Worm (Caenorhabditis elegans) whole organism, L4 larva: Measurements from ENCODE around the gene lin-36.

Experiments
- F37D6.2 ChIP-seq: sonication (generic microtip); optimal IDR thresholded peaks from 2 replicates; lab custom pipeline; 2016; ENCODE audit warnings: mild to moderate bottlenecking, missing genetic modification characterization, missing compliant biosample characterization
- F44E2.7 ChIP-seq: fragments of 200-800 bp; sonication (Bioruptor generic); IDR thresholded peaks from 2 replicates; pipeline ENCODE4 v2.1.2; 2022; ENCODE audit warnings: missing genetic modification characterization, missing compliant biosample characterization
- ZK337.2 ChIP-seq: fragments of 200-800 bp; sonication (Bioruptor generic); IDR thresholded peaks from 2 replicates; pipeline ENCODE4 v1.3.6; 2022; ENCODE audit warnings: missing genetic modification reagents, missing genetic modification characterization, missing compliant biosample characterization
- aha-1 ChIP-seq: fragments of 150-350 bp; peaks from one replicate; lab custom pipeline; 2014; ENCODE audit warnings: missing biosample characterization, missing genetic modification characterization
- arid-1 ChIP-seq: fragments of 200-800 bp; sonication (Bioruptor generic); conservative IDR thresholded peaks from 2 replicates; pipeline ENCODE4 v1.3.6; 2022; ENCODE audit warnings: missing genetic modification reagents, missing genetic modification characterization, missing compliant biosample characterization
- ceh-20 ChIP-seq: fragments of 200-800 bp; sonication (Bioruptor generic); IDR thresholded peaks from 2 replicates; pipeline ENCODE4 v1.3.6; 2022; ENCODE audit warnings: missing genetic modification reagents, missing genetic modification characterization, missing compliant biosample characterization
- ceh-28 ChIP-seq: fragments of 150-350 bp; optimal IDR thresholded peaks from 2 replicates; lab custom pipeline; 2014; ENCODE audit warnings: missing biosample characterization, missing genetic modification reagents, missing genetic modification characterization
- ceh-44 ChIP-seq: fragments of 200-800 bp; sonication (Bioruptor generic); IDR thresholded peaks from 2 replicates; pipeline ENCODE4 v1.3.6; 2022; ENCODE audit warnings: missing genetic modification reagents, missing genetic modification characterization, missing compliant biosample characterization
- cey-2 ChIP-seq: sonication (generic microtip); optimal IDR thresholded peaks from 3 replicates; lab custom pipeline; 2017; ENCODE audit warnings: missing genetic modification characterization, mild to moderate bottlenecking, missing compliant biosample characterization, antibody characterized with exemption, borderline replicate concordance; ENCODE audit not compliant: insufficient read depth
- ctbp-1 ChIP-seq: fragments of 200-800 bp; sonication (Bioruptor generic); IDR thresholded peaks from 2 replicates; pipeline ENCODE4 v1.3.6; 2022; ENCODE audit warnings: missing genetic modification reagents, missing genetic modification characterization, missing compliant biosample characterization
- daf-16 ChIP-seq, 3 experiments: sonication (generic microtip); optimal IDR thresholded peaks; 2 replicates each; lab custom pipeline; 2016 to 2017; ENCODE audit warnings: missing genetic modification characterization in 3 of 3, missing genetic modification reagents in 3 of 3, mild to moderate bottlenecking in 2 of 3, missing compliant biosample characterization in 2 of 3, missing biosample characterization in 1 of 3, moderate library complexity in 1 of 3
- daf-19 ChIP-seq: fragments of 200-800 bp; sonication (Bioruptor generic); conservative IDR thresholded peaks from 2 replicates; pipeline ENCODE4 v1.3.6; 2022; ENCODE audit warnings: missing genetic modification characterization, missing compliant biosample characterization
- dmd-6 ChIP-seq: fragments of 200-800 bp; sonication (Bioruptor generic); IDR thresholded peaks from 2 replicates; pipeline ENCODE4 v1.3.6; 2022; ENCODE audit warnings: missing genetic modification reagents, missing genetic modification characterization, missing compliant biosample characterization
- dmd-8 ChIP-seq: fragments of 200-800 bp; sonication (Bioruptor generic); IDR thresholded peaks from 2 replicates; pipeline ENCODE4 v1.3.6; 2022; ENCODE audit warnings: missing genetic modification characterization, missing compliant biosample characterization
- dpl-1 ChIP-seq: fragments of 150-350 bp; optimal IDR thresholded peaks from 2 replicates; lab custom pipeline; 2014; ENCODE audit warnings: missing biosample characterization, missing genetic modification reagents, missing genetic modification characterization
- duxl-1 ChIP-seq: sonication (generic microtip); optimal IDR thresholded peaks from 2 replicates; lab custom pipeline; 2016; ENCODE audit warnings: mild to moderate bottlenecking, missing genetic modification characterization, moderate library complexity, missing compliant biosample characterization; ENCODE audit not compliant: poor library complexity
- egl-43 ChIP-seq: fragments of 200-800 bp; sonication (Bioruptor generic); IDR thresholded peaks from 2 replicates; pipeline ENCODE4 v1.3.6; 2022; ENCODE audit warnings: missing genetic modification reagents, missing genetic modification characterization, missing compliant biosample characterization
- fos-1 ChIP-seq: fragments of 150-350 bp; optimal IDR thresholded peaks from 2 replicates; lab custom pipeline; 2014; ENCODE audit warnings: missing biosample characterization, missing genetic modification characterization
- gei-8 ChIP-seq: fragments of 200-800 bp; sonication (Bioruptor generic); optimal IDR thresholded peaks from 2 replicates; lab custom pipeline; 2018; ENCODE audit warnings: mild to moderate bottlenecking, missing genetic modification characterization, missing compliant biosample characterization
- hlh-11 ChIP-seq: fragments of 200-800 bp; sonication (Bioruptor generic); optimal IDR thresholded peaks from 2 replicates; lab custom pipeline; 2018; ENCODE audit warnings: mild to moderate bottlenecking, missing genetic modification characterization, missing compliant biosample characterization
- hlh-30 ChIP-seq: sonication (generic microtip); optimal IDR thresholded peaks from 2 replicates; lab custom pipeline; 2017; ENCODE audit warnings: antibody characterized with exemption, mild to moderate bottlenecking, missing genetic modification characterization, missing compliant biosample characterization; ENCODE audit not compliant: insufficient read depth
- hmg-1.1 ChIP-seq: fragments of 200-800 bp; sonication (Bioruptor generic); IDR thresholded peaks from 2 replicates; pipeline ENCODE4 v1.3.6; 2022; ENCODE audit warnings: missing genetic modification reagents, missing genetic modification characterization, missing compliant biosample characterization
- jun-1 ChIP-seq: fragments of 150-350 bp; optimal IDR thresholded peaks from 2 replicates; lab custom pipeline; 2014; ENCODE audit warnings: missing biosample characterization, missing genetic modification reagents, missing genetic modification characterization
- lim-7 ChIP-seq: fragments of 200-800 bp; sonication (Bioruptor generic); IDR thresholded peaks from 2 replicates; pipeline ENCODE4 v1.3.6; 2022; ENCODE audit warnings: missing genetic modification characterization, missing compliant biosample characterization
- lin-1 ChIP-seq: fragments of 200-800 bp; sonication (Bioruptor generic); IDR thresholded peaks from 2 replicates; pipeline ENCODE4 v1.3.6; 2022; ENCODE audit warnings: missing genetic modification reagents, missing genetic modification characterization, missing compliant biosample characterization
- lin-29 ChIP-seq: fragments of 200-800 bp; sonication (Bioruptor generic); IDR thresholded peaks from 2 replicates; pipeline ENCODE4 v1.3.6; 2022; ENCODE audit warnings: missing genetic modification reagents, missing genetic modification characterization, missing compliant biosample characterization
- madf-9 ChIP-seq: fragments of 200-800 bp; sonication (Bioruptor generic); conservative IDR thresholded peaks from 2 replicates; pipeline ENCODE4 v1.3.6; 2022; ENCODE audit warnings: missing genetic modification reagents, missing genetic modification characterization, missing compliant biosample characterization
- mdl-1 ChIP-seq, 2 experiments: fragments of 150-350 bp in 1 of 2; sonication (generic microtip) in 1 of 2; optimal IDR thresholded peaks; 2 replicates each; lab custom pipeline; 2014 to 2017; ENCODE audit warnings: missing biosample characterization in 2 of 2, missing genetic modification characterization in 2 of 2
- mdt-29 ChIP-seq: fragments of 200-800 bp; sonication (Bioruptor generic); IDR thresholded peaks from 2 replicates; pipeline ENCODE4 v1.3.6; 2022; ENCODE audit warnings: missing genetic modification reagents, missing genetic modification characterization, missing compliant biosample characterization
- mep-1 ChIP-seq: fragments of 150-350 bp; sonication (generic microtip); optimal IDR thresholded peaks from 3 replicates; lab custom pipeline; 2014; ENCODE audit warnings: missing biosample characterization, missing genetic modification characterization
- mes-2 ChIP-seq: sonication (generic microtip); optimal IDR thresholded peaks from 2 replicates; lab custom pipeline; 2016; ENCODE audit warnings: missing genotype, mild to moderate bottlenecking, missing genetic modification characterization, missing compliant biosample characterization; ENCODE audit not compliant: poor library complexity, severe bottlenecking
- mxl-2 ChIP-seq: fragments of 200-800 bp; sonication (Bioruptor generic); conservative IDR thresholded peaks from 2 replicates; pipeline ENCODE4 v1.3.6; 2022; ENCODE audit warnings: missing genetic modification reagents, missing genetic modification characterization, missing compliant biosample characterization
- nhr-237 ChIP-seq: sonication (generic microtip); optimal IDR thresholded peaks from 2 replicates; lab custom pipeline; 2017; ENCODE audit warnings: missing biosample characterization, missing genetic modification characterization
- nhr-25 ChIP-seq: sonication (generic microtip); optimal IDR thresholded peaks from 2 replicates; lab custom pipeline; 2017; ENCODE audit warnings: missing genetic modification characterization, mild to moderate bottlenecking, missing compliant biosample characterization, antibody characterized with exemption, moderate library complexity, borderline replicate concordance; ENCODE audit not compliant: insufficient read depth
- nhr-28 ChIP-seq: fragments of 150-350 bp; optimal IDR thresholded peaks from 2 replicates; lab custom pipeline; 2014; ENCODE audit warnings: missing biosample characterization, missing genetic modification characterization
- nhr-42 ChIP-seq: fragments of 200-800 bp; sonication (Bioruptor generic); IDR thresholded peaks from 2 replicates; pipeline ENCODE4 v1.3.6; 2022; ENCODE audit warnings: missing genetic modification characterization, missing compliant biosample characterization
- pha-4 ChIP-seq, 2 experiments: fragments of 150-350 bp in 1 of 2; fragments of 200-800 bp in 1 of 2; sonication (Bioruptor generic) in 1 of 2; IDR thresholded peaks in 1 of 2; optimal IDR thresholded peaks in 1 of 2; 2 replicates each; pipeline versions ENCODE4 v1.3.6 to Lab custom; 2014 to 2022; ENCODE audit warnings: missing genetic modification characterization in 2 of 2, missing genetic modification reagents in 2 of 2, missing biosample characterization in 1 of 2, missing compliant biosample characterization in 1 of 2
- pqm-1 ChIP-seq: sonication (generic microtip); optimal IDR thresholded peaks from 2 replicates; lab custom pipeline; 2017; ENCODE audit warnings: missing biosample characterization, missing genetic modification characterization
- skn-1 ChIP-seq: fragments of 150-350 bp; optimal IDR thresholded peaks from 2 replicates; lab custom pipeline; 2014; ENCODE audit warnings: missing biosample characterization, missing genetic modification characterization
- unc-62 ChIP-seq, 3 experiments: fragments of 150-350 bp in 1 of 3; sonication (generic microtip); optimal IDR thresholded peaks in 2 of 3; peaks in 1 of 3; 1 replicate in 1 of 3; 2 replicates in 2 of 3; lab custom pipeline; 2014 to 2017; ENCODE audit warnings: missing biosample characterization in 3 of 3, missing genetic modification characterization in 3 of 3, missing genetic modification reagents in 3 of 3, missing genotype in 1 of 3
- vab-7 ChIP-seq: fragments of 200-800 bp; sonication (Bioruptor generic); IDR thresholded peaks from 2 replicates; pipeline ENCODE4 v1.3.6; 2022; ENCODE audit warnings: missing genetic modification reagents, missing genetic modification characterization, missing compliant biosample characterization
- zag-1 ChIP-seq: fragments of 150-350 bp; optimal IDR thresholded peaks from 2 replicates; lab custom pipeline; 2014; ENCODE audit warnings: missing biosample characterization, missing genetic modification characterization
- zfp-2 ChIP-seq: sonication (generic microtip); optimal IDR thresholded peaks from 2 replicates; lab custom pipeline; 2016; ENCODE audit warnings: mild to moderate bottlenecking, missing genetic modification characterization, missing compliant biosample characterization
- zip-11 ChIP-seq: fragments of 200-800 bp; sonication (Bioruptor generic); IDR thresholded peaks from 2 replicates; pipeline ENCODE4 v1.3.6; 2022; ENCODE audit warnings: missing genetic modification characterization, missing compliant biosample characterization
- ztf-7 ChIP-seq: fragments of 150-350 bp; optimal IDR thresholded peaks from 2 replicates; lab custom pipeline; 2014; ENCODE audit warnings: missing biosample characterization, missing genetic modification characterization

The lin-36 gene

DNA sequence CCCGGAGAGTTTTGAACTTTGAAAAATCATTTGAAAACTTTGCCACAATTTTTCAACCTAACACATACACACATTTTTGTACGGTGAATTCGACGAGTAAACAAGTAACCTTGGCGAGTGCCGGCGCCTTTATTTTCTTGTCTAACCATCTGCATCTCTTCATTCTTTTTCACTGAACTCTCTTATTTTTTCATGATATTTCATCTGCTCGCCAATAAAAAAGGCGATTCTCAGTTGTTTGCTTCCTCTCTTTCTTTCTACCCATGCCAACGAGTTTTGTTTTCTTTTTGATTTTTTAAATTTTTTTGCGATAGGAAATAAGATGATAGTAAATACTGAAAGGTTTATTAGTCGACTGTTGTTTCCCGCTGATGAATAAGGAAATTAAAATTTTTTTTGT lies 42.0 kb downstream of the lin-36 start (continued):
- TF ChIP-seq lin-29, result no peak
- TF ChIP-seq mdl-1 (tag; optimal IDR thresholded peaks at IDR 0.05; lab: Kevin White, UChicago), result peak in 1 of 2 experiments; percentile 23
- TF ChIP-seq jun-1, result peak; percentile 6
- peak; percentile 75 for TF ChIP-seq hlh-11 (tag; lab: Kevin White, UChicago)
- TF ChIP-seq F44E2.7 (GFP tag; lab: Robert Waterston, UW), result no peak
- no peak for TF ChIP-seq cey-2 (tag; lab: Kevin White, UChicago)
- TF ChIP-seq duxl-1, result no peak
- TF ChIP-seq mes-2 (tag; lab: Kevin White, UChicago), result peak; percentile 26
- TF ChIP-seq hlh-30 (tag; lab: Kevin White, UChicago), result no peak
- peak; percentile 44 for TF ChIP-seq nhr-28
- TF ChIP-seq mep-1 (tag; lab: Kevin White, UChicago), result peak; percentile 46
- TF ChIP-seq, all 104 proteins: peak for 16

DNA sequence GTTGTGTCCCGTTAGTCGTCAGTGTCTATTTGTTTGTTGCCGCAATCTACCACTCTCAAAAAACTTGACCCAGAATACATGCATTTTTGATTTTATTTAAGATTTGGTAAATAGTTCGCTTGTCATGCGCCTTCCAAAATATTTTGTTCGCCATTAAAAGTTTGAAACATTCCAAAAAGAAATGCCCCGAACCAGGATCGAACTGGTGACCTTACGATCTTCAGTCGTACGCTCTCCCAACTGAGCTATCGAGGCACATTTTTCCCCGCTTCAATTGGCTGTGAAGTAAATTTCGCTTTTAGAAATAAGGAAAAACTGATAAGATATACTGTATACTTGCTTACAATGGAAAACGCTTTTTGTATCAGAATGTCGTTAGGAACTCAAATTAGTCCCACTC lies 42.4 kb downstream of the lin-36 start:
- TF ChIP-seq skn-1 (no peak), mes-2 (tag; lab: Kevin White, UChicago) (peak; percentile 15), dmd-6 (GFP tag; lab: Robert Waterston, UW) (0 out of 2 replicates have a peak, but pooled peaks have one; percentile 15), lim-7 (GFP tag; lab: Robert Waterston, UW) (peak; percentile 57; the same call in 1 of the 2 replicates), zip-11 (GFP tag; lab: Robert Waterston, UW) (no peak), zfp-2 (tag; lab: Kevin White, UChicago) (no peak), pha-4 (GFP tag; IDR thresholded peaks at IDR 0.05; lab: Robert Waterston, UW) (peak; percentile 31; the same call in 1 of the 2 replicates), pha-4 (tag; optimal IDR thresholded peaks at IDR 0.05; lab: Kevin White, UChicago) (no peak), ZK337.2 (GFP tag; lab: Robert Waterston, UW) (no peak), mxl-2 (GFP tag; lab: Robert Waterston, UW) (no peak), nhr-42 (no peak), F37D6.2 (tag; lab: Kevin White, UChicago) (no peak), madf-9 (GFP tag; lab: Robert Waterston, UW) (peak; percentile 38; the same call in 1 of the 2 replicates), ztf-7 (tag; lab: Kevin White, UChicago) (no peak), nhr-237 (tag; lab: Kevin White, UChicago) (no peak), nhr-25 (tag; lab: Kevin White, UChicago) (no peak), hlh-30 (tag; lab: Kevin White, UChicago) (peak; percentile 0), duxl-1 (peak; percentile 25), ceh-44 (GFP tag; lab: Robert Waterston, UW) (no peak), ceh-20 (peak; percentile 31; the same call in 1 of the 2 replicates), ctbp-1 (0 out of 2 replicates have a peak, but pooled peaks have one; percentile 19), fos-1 (tag; lab: Kevin White, UChicago) (no peak), vab-7 (GFP tag; lab: Robert Waterston, UW) (0 out of 2 replicates have a peak, but pooled peaks have one; percentile 48), ceh-28 (tag; lab: Kevin White, UChicago) (no peak), unc-62 (GFP tag; optimal IDR thresholded peaks at IDR 0.05 in 1 of 2; lab: Kevin White, UChicago) (peak in 1 of 2 experiments; percentile 57), unc-62 (tag; optimal IDR thresholded peaks at IDR 0.05; lab: Kevin White, UChicago) (no peak), cey-2 (tag; lab: Kevin White, UChicago) (no peak), aha-1 (tag; lab: Kevin White, UChicago) (peak; percentile 60), hmg-1.1 (GFP tag; lab: Robert Waterston, UW) (no peak), daf-16 (GFP tag; optimal IDR thresholded peaks at IDR 0.05; lab: Kevin White, UChicago) (no peak), daf-16 (tag; optimal IDR thresholded peaks at IDR 0.05; lab: Kevin White, UChicago) (peak; percentile 15), daf-19 (GFP tag; lab: Robert Waterston, UW) (no peak), gei-8 (GFP tag; lab: Kevin White, UChicago) (peak; percentile 24), dpl-1 (no peak), F44E2.7 (GFP tag; lab: Robert Waterston, UW) (0 out of 2 replicates have a peak, but pooled peaks have one; percentile 45), pqm-1 (no peak), arid-1 (GFP tag; lab: Robert Waterston, UW) (0 out of 2 replicates have a peak, but pooled peaks have one; percentile 13), dmd-8 (0 out of 2 replicates have a peak, but pooled peaks have one; percentile 38), egl-43 (0 out of 2 replicates have a peak, but pooled peaks have one; percentile 60), zag-1 (tag; lab: Kevin White, UChicago) (no peak), lin-1 (GFP tag; lab: Robert Waterston, UW) (0 out of 2 replicates have a peak, but pooled peaks have one; percentile 10), mdt-29 (GFP tag; lab: Robert Waterston, UW) (no peak)
